Worm (Caenorhabditis elegans) whole organism, mixed stage, embryonic: ENCODE measurements around the gene prdh-1.
A peak's percentile ranks its signal among the peaks of the same experiment; 100 is the strongest.

ENCODE experiments used
- M03D4.4 ChIP-seq: sonication (generic microtip); optimal IDR thresholded peaks from 2 replicates; lab custom pipeline; 2017; ENCODE audit warnings: mild to moderate bottlenecking, missing genetic modification characterization, missing compliant biosample characterization
- bed-3 ChIP-seq: fragments of 200-800 bp; sonication (Bioruptor generic); optimal IDR thresholded peaks from 3 replicates; lab custom pipeline; 2018; ENCODE audit warnings: mild to moderate bottlenecking, missing genetic modification characterization, moderate library complexity, missing compliant biosample characterization
- blmp-1 ChIP-seq: fragments of 150-350 bp; optimal IDR thresholded peaks from 2 replicates; lab custom pipeline; 2014; ENCODE audit warnings: missing biosample characterization, missing genetic modification characterization
- ceh-39 ChIP-seq: fragments of 150-350 bp; optimal IDR thresholded peaks from 2 replicates; lab custom pipeline; 2014; ENCODE audit warnings: missing biosample characterization, missing genetic modification characterization
- ceh-43 ChIP-seq: fragments of 200-800 bp; sonication (Bioruptor generic); optimal IDR thresholded peaks from 2 replicates; lab custom pipeline; 2018; ENCODE audit warnings: mild to moderate bottlenecking, missing genetic modification characterization, moderate library complexity, missing compliant biosample characterization
- ceh-83 ChIP-seq: fragments of 200-800 bp; sonication (Bioruptor generic); optimal IDR thresholded peaks from 2 replicates; lab custom pipeline; 2018; ENCODE audit warnings: mild to moderate bottlenecking, missing genetic modification characterization, missing compliant biosample characterization
- ces-1 ChIP-seq: fragments of 150-350 bp; optimal IDR thresholded peaks from 2 replicates; lab custom pipeline; 2014; ENCODE audit warnings: missing biosample characterization, missing genetic modification reagents, missing genetic modification characterization
- cnd-1 ChIP-seq: fragments of 200-800 bp; sonication (Bioruptor generic); optimal IDR thresholded peaks from 2 replicates; lab custom pipeline; 2018; ENCODE audit warnings: mild to moderate bottlenecking, missing genetic modification characterization, missing compliant biosample characterization
- drap-1 ChIP-seq: fragments of 200-800 bp; sonication (Bioruptor generic); optimal IDR thresholded peaks from 3 replicates; lab custom pipeline; 2018; ENCODE audit warnings: mild to moderate bottlenecking, missing genetic modification characterization, missing compliant biosample characterization
- elt-1 ChIP-seq: sonication (generic microtip); optimal IDR thresholded peaks from 2 replicates; lab custom pipeline; 2017; ENCODE audit warnings: missing genetic modification characterization, mild to moderate bottlenecking, missing compliant biosample characterization, antibody characterized with exemption, moderate library complexity, borderline replicate concordance; ENCODE audit not compliant: insufficient read depth
- elt-3 ChIP-seq: fragments of 150-350 bp; optimal IDR thresholded peaks from 2 replicates; lab custom pipeline; 2014; ENCODE audit warnings: missing biosample characterization, missing genetic modification characterization
- flh-1 ChIP-seq: fragments of 200-800 bp; sonication (Bioruptor generic); optimal IDR thresholded peaks from 2 replicates; lab custom pipeline; 2018; ENCODE audit warnings: mild to moderate bottlenecking, missing genetic modification characterization, moderate library complexity, missing compliant biosample characterization
- ham-2 ChIP-seq: fragments of 200-800 bp; sonication (Bioruptor generic); optimal IDR thresholded peaks from 2 replicates; lab custom pipeline; 2018; ENCODE audit warnings: mild to moderate bottlenecking, missing genetic modification characterization, missing compliant biosample characterization
- hlh-1 ChIP-seq: fragments of 150-350 bp; optimal IDR thresholded peaks from 2 replicates; lab custom pipeline; 2014; ENCODE audit warnings: missing biosample characterization, missing genetic modification reagents, missing genetic modification characterization
- lin-13 ChIP-seq: fragments of 150-350 bp; optimal IDR thresholded peaks from 2 replicates; lab custom pipeline; 2014; ENCODE audit warnings: missing biosample characterization, missing genetic modification characterization
- lin-32 ChIP-seq: fragments of 200-800 bp; sonication (Bioruptor generic); optimal IDR thresholded peaks from 2 replicates; lab custom pipeline; 2018; ENCODE audit warnings: mild to moderate bottlenecking, missing genetic modification characterization, missing compliant biosample characterization
- lsy-2 ChIP-seq: fragments of 150-350 bp; optimal IDR thresholded peaks from 2 replicates; lab custom pipeline; 2014; ENCODE audit warnings: missing biosample characterization, missing genetic modification characterization
- mab-5 ChIP-seq: fragments of 150-350 bp; optimal IDR thresholded peaks from 2 replicates; lab custom pipeline; 2014; ENCODE audit warnings: missing biosample characterization, missing genetic modification characterization
- mep-1 ChIP-seq: fragments of 150-350 bp; optimal IDR thresholded peaks from 2 replicates; lab custom pipeline; 2017; ENCODE audit warnings: missing biosample characterization, missing genetic modification reagents, missing genetic modification characterization, inconsistent platforms
- mls-2 ChIP-seq: sonication (generic microtip); optimal IDR thresholded peaks from 2 replicates; lab custom pipeline; 2016; ENCODE audit warnings: mild to moderate bottlenecking, missing genetic modification characterization, moderate library complexity, missing compliant biosample characterization
- nhr-12 ChIP-seq: fragments of 150-350 bp; optimal IDR thresholded peaks from 2 replicates; lab custom pipeline; 2014; ENCODE audit warnings: missing biosample characterization, missing genetic modification characterization
- nhr-2 ChIP-seq: fragments of 150-350 bp; optimal IDR thresholded peaks from 2 replicates; lab custom pipeline; 2014; ENCODE audit warnings: missing biosample characterization, missing genetic modification characterization
- nhr-237 ChIP-seq: fragments of 150-350 bp; optimal IDR thresholded peaks from 2 replicates; lab custom pipeline; 2014; ENCODE audit warnings: missing biosample characterization, missing genetic modification characterization
- nhr-28 ChIP-seq: fragments of 150-350 bp; optimal IDR thresholded peaks from 2 replicates; lab custom pipeline; 2014; ENCODE audit warnings: missing biosample characterization, missing genetic modification characterization
- nhr-76 ChIP-seq: sonication (generic microtip); optimal IDR thresholded peaks from 2 replicates; lab custom pipeline; 2017; ENCODE audit warnings: missing biosample characterization, missing genetic modification characterization
- pha-4 ChIP-seq: fragments of 150-350 bp; optimal IDR thresholded peaks from 2 replicates; lab custom pipeline; 2018; ENCODE audit warnings: missing biosample characterization, missing genetic modification reagents, missing genetic modification characterization
- sem-2 ChIP-seq: fragments of 200-800 bp; sonication (Bioruptor generic); optimal IDR thresholded peaks from 2 replicates; lab custom pipeline; 2018; ENCODE audit warnings: mild to moderate bottlenecking, missing genetic modification characterization, missing compliant biosample characterization
- snpc-4 ChIP-seq: fragments of 150-350 bp; optimal IDR thresholded peaks from 2 replicates; lab custom pipeline; 2014; ENCODE audit warnings: missing biosample characterization, missing genetic modification characterization
- sptf-1 ChIP-seq: sonication (generic microtip); optimal IDR thresholded peaks from 2 replicates; lab custom pipeline; 2017; ENCODE audit warnings: mild to moderate bottlenecking, missing genetic modification characterization, moderate library complexity, missing compliant biosample characterization
- tbx-8 ChIP-seq: fragments of 200-800 bp; sonication (Bioruptor generic); optimal IDR thresholded peaks from 2 replicates; lab custom pipeline; 2018; ENCODE audit warnings: mild to moderate bottlenecking, missing genetic modification characterization, moderate library complexity, missing compliant biosample characterization
- unc-120 ChIP-seq: sonication (generic microtip); optimal IDR thresholded peaks from 2 replicates; lab custom pipeline; 2017; ENCODE audit warnings: missing genetic modification characterization, missing compliant biosample characterization; ENCODE audit not compliant: poor library complexity, severe bottlenecking
- unc-39 ChIP-seq: fragments of 150-350 bp; optimal IDR thresholded peaks from 2 replicates; lab custom pipeline; 2014; ENCODE audit warnings: missing biosample characterization, missing genetic modification characterization
- unc-62 ChIP-seq: fragments of 150-350 bp; optimal IDR thresholded peaks from 2 replicates; lab custom pipeline; 2014; ENCODE audit warnings: missing biosample characterization, missing genetic modification reagents, missing genetic modification characterization
- zip-8 ChIP-seq: fragments of 150-350 bp; optimal IDR thresholded peaks from 2 replicates; lab custom pipeline; 2014; ENCODE audit warnings: missing biosample characterization, missing genetic modification characterization
- ztf-11 ChIP-seq: fragments of 150-350 bp; optimal IDR thresholded peaks from 2 replicates; lab custom pipeline; 2014; ENCODE audit warnings: missing biosample characterization, missing genetic modification characterization

The prdh-1 gene

DNA sequence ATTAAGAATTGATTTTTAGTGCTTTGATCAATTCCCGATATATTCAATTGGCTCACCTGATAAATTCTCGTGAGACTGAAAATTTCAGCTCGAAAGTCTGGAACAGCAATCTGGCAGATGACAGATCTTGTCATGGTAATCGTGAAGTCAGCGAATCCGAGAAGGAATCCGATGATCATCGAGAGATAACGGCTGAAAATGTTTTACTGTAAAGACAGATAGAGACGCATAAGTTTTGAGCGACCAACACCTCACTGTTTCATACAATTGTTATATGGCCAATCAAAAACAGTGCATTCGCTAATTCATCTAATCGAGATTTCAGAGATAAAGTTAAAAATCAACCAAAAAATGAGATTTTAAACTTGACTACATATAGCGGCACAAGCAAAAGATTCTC is 30.0 kb upstream of the prdh-1 start:
- TF ChIP-seq ceh-83 (no peak), unc-62 (no peak), ceh-39 (no peak), pha-4 (tag; lab: Kevin White, UChicago) (no peak), zip-8 (no peak), drap-1 (no peak)
- TF ChIP-seq, all 35 proteins: peak for 0

DNA sequence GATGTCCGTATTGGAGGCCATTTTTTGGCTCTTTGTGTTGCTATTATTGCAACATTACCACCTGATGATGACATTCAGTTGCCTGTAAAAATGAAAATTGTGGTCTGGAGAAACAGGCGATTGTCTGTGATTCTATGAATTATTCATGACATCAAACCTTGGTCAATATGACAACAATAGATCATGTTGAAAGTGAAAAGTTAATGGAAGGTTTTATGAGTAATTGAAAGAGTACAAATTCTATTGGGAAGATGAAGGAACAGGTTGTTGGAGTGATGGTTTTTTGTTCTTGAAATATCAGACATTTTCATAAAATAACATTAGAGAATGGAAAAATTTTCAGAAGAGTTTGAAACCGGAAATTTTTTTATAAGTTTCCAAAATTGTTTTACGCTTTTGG is 26.4 kb upstream of the prdh-1 start, which contains the start of gene Y37A1A.3:
Gene Y37A1A.3, minus strand, starts transcription at position 101 of the 400 bp plus-strand sequence.
- TF ChIP-seq ham-2 (no peak), mls-2 (no peak), sptf-1 (tag; lab: Kevin White, UChicago) (no peak), lsy-2 (no peak), mep-1 (no peak), ztf-11 (tag; lab: Kevin White, UChicago) (no peak)
- TF ChIP-seq, all 35 proteins: peak for 0

DNA sequence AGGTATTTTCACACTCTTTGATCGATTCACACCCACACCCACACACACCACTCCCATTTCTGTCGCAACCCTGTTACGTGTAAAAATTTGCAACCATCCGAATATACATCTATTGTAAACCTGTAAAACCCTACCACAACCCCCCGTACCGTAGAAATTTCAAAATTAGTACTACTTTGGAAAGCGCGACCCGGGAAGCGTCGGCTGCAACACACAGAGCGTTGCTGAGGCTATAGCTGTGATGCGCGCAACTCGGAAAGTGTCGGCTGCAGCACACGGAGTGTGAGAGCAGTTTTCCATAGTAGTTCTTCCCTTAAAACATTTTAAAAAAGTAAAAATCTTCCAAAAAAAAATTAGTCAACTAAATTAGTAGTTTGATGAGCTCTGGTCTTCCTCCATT is 16.7 kb upstream of the prdh-1 start:
- TF ChIP-seq sem-2 (GFP tag; lab: Kevin White, UChicago) (peak; percentile 20), lin-32 (no peak)

DNA sequence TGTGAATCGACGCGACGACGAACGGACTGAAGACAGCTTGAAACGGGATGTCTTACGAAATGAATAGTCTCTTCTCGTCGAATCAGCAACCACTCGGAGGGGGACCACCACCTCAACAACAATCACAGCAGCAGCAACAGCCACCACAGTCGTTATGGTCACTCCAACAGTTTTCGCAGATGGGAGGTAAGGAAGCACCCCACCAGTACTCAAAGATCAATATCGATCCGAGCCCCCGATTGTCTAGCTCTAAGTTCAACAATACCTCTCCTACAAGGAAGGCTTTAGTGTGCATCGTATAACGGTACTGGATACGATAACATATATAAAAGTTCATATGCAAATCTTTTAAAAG is 11.7 kb upstream of the prdh-1 start:
- no peak for TF ChIP-seq elt-3 (tag; lab: Kevin White, UChicago)
- no peak for TF ChIP-seq mab-5 (tag; lab: Kevin White, UChicago)

DNA sequence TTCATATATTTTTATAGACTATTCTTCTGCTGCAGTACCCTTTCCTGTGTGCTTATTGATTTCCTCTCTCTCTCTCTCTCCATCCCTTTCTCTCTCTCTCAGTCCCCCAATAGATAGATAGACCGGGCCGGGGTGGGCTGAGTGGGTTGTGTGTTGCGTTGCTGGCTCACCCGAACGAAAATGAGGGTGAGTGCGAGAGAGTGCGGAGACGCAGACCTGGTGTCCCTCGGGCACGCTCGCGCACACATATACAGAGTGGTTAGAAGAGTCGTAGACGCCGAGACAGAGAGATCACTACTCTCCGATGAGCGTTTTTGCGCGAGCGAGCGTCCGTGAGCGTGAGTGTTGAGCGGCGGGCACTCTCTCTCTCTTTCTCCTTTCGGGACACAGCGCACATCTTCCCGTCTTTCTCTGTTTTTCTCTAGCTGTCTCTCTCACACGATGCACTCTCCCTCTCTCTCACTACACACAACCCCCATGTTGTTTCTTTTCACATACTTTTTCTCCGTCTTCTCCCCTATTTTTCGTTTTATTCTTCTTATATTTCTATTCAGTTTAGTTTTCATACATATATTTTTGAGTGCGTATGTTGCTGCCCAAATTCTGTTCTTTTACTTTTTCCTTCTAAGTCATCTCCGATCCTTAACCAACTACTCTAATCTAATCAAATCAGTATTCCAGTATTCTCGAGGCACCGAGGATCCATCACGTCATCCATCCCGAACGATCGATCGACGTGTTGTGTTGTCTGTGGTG is 11.2 kb upstream of the prdh-1 start, which contains the start of gene lin-66:
Gene lin-66, plus strand, starts transcription at position 672 of the 756 bp plus-strand sequence.
- peak; percentile 98 for TF ChIP-seq unc-120
- TF ChIP-seq blmp-1 = no peak
- TF ChIP-seq ceh-83 = no peak
- TF ChIP-seq hlh-1 (tag; lab: Kevin White, UChicago) = peak; percentile 9
- TF ChIP-seq lin-32 = no peak
- TF ChIP-seq unc-62 = peak; percentile 66
- peak; percentile 31 for TF ChIP-seq unc-39 (tag; lab: Kevin White, UChicago)
- TF ChIP-seq mep-1 = peak; percentile 49
- no peak for TF ChIP-seq nhr-12 (tag; lab: Kevin White, UChicago)
- TF ChIP-seq nhr-76 = no peak
- peak; percentile 86 for TF ChIP-seq mls-2
- TF ChIP-seq nhr-28 (tag; lab: Kevin White, UChicago) = no peak
- TF ChIP-seq ces-1 (GFP tag; lab: Kevin White, UChicago) = peak; percentile 42
- TF ChIP-seq pha-4 (tag; lab: Kevin White, UChicago) = peak; percentile 95
- no peak for TF ChIP-seq zip-8
- TF ChIP-seq elt-1 = no peak
- TF ChIP-seq M03D4.4 (tag; lab: Kevin White, UChicago) = peak; percentile 70
- peak; percentile 49 for TF ChIP-seq ceh-39
- no peak for TF ChIP-seq sem-2 (GFP tag; lab: Kevin White, UChicago)
- TF ChIP-seq snpc-4 = no peak
- TF ChIP-seq ztf-11 (tag; lab: Kevin White, UChicago) = peak; percentile 46
- TF ChIP-seq sptf-1 (tag; lab: Kevin White, UChicago) = peak; percentile 84
- peak; percentile 37 for TF ChIP-seq cnd-1 (tag; lab: Kevin White, UChicago)
- no peak for TF ChIP-seq bed-3 (GFP tag; lab: Kevin White, UChicago)
- TF ChIP-seq elt-3 (tag; lab: Kevin White, UChicago) = no peak
- TF ChIP-seq ceh-43 = no peak
- peak; percentile 55 for TF ChIP-seq nhr-237
- TF ChIP-seq flh-1 (GFP tag; lab: Kevin White, UChicago) = no peak
- peak; percentile 81 for TF ChIP-seq drap-1
- TF ChIP-seq lsy-2 = no peak
- peak; percentile 74 for TF ChIP-seq ham-2
- TF ChIP-seq tbx-8 (GFP tag; lab: Kevin White, UChicago) = peak; percentile 44
- TF ChIP-seq nhr-2 (tag; lab: Kevin White, UChicago) = no peak
- peak; percentile 74 for TF ChIP-seq lin-13 (tag; lab: Kevin White, UChicago)
- TF ChIP-seq mab-5 (tag; lab: Kevin White, UChicago) = no peak
